Fruit fly (Drosophila melanogaster) whole organism, adult: ENCODE measurements around the gene CG9920.
A peak's percentile ranks its signal among the peaks of the same experiment; 100 is the strongest.

Experiments used
- CG11617 ChIP-seq: fragments of 200-800 bp; sonication (Bioruptor generic); optimal IDR thresholded peaks from 2 replicates; lab custom pipeline; 2017; ENCODE audit warnings: mild to moderate bottlenecking, missing biosample characterization, missing genetic modification reagents, missing genetic modification characterization
- CG14711 ChIP-seq: fragments of 200-800 bp; sonication (Bioruptor generic); optimal IDR thresholded peaks from 2 replicates; lab custom pipeline; 2018; ENCODE audit warnings: missing biosample characterization, mild to moderate bottlenecking, missing genetic modification characterization, moderate library complexity
- CG1620 ChIP-seq: fragments of 200-800 bp; sonication (Bioruptor generic); optimal IDR thresholded peaks from 2 replicates; lab custom pipeline; 2016; ENCODE audit warnings: missing biosample characterization, missing genetic modification characterization
- CG7045 ChIP-seq: fragments of 200-800 bp; sonication (Bioruptor generic); optimal IDR thresholded peaks from 2 replicates; lab custom pipeline; 2017; ENCODE audit warnings: missing biosample characterization, mild to moderate bottlenecking, missing genetic modification characterization
- Clk ChIP-seq: fragments of 200-800 bp; sonication (Bioruptor generic); optimal IDR thresholded peaks from 2 replicates; lab custom pipeline; 2017; ENCODE audit warnings: missing biosample characterization, missing genetic modification characterization
- Crg-1 ChIP-seq: fragments of 200-800 bp; sonication (Bioruptor generic); optimal IDR thresholded peaks from 2 replicates; lab custom pipeline; 2016; ENCODE audit warnings: missing biosample characterization, missing genetic modification characterization
- Mnt ChIP-seq: fragments of 200-800 bp; sonication (Bioruptor generic); optimal IDR thresholded peaks from 2 replicates; lab custom pipeline; 2016; ENCODE audit warnings: missing biosample characterization, mild to moderate bottlenecking, missing genetic modification characterization
- bab1 ChIP-seq: fragments of 200-800 bp; sonication (Bioruptor generic); optimal IDR thresholded peaks from 3 replicates; lab custom pipeline; 2019; ENCODE audit warnings: missing biosample characterization, mild to moderate bottlenecking, missing genetic modification characterization, moderate library complexity
- cic ChIP-seq: fragments of 200-800 bp; sonication (Bioruptor generic); optimal IDR thresholded peaks from 2 replicates; lab custom pipeline; 2017; ENCODE audit warnings: missing biosample characterization, mild to moderate bottlenecking, missing genetic modification characterization, moderate library complexity
- cnc ChIP-seq, 2 experiments: fragments of >200 bp; optimal IDR thresholded peaks; 2 replicates each; lab custom pipeline; 2017
- kay ChIP-seq: fragments of 200-800 bp; sonication (Bioruptor generic); peaks from one replicate; lab custom pipeline; 2016; ENCODE audit warnings: missing biosample characterization, missing genetic modification characterization, borderline replicate concordance
- tj ChIP-seq: fragments of 200-800 bp; sonication (Bioruptor generic); optimal IDR thresholded peaks from 3 replicates; lab custom pipeline; 2017; ENCODE audit warnings: missing biosample characterization, mild to moderate bottlenecking, missing genetic modification characterization, moderate library complexity

DNA sequence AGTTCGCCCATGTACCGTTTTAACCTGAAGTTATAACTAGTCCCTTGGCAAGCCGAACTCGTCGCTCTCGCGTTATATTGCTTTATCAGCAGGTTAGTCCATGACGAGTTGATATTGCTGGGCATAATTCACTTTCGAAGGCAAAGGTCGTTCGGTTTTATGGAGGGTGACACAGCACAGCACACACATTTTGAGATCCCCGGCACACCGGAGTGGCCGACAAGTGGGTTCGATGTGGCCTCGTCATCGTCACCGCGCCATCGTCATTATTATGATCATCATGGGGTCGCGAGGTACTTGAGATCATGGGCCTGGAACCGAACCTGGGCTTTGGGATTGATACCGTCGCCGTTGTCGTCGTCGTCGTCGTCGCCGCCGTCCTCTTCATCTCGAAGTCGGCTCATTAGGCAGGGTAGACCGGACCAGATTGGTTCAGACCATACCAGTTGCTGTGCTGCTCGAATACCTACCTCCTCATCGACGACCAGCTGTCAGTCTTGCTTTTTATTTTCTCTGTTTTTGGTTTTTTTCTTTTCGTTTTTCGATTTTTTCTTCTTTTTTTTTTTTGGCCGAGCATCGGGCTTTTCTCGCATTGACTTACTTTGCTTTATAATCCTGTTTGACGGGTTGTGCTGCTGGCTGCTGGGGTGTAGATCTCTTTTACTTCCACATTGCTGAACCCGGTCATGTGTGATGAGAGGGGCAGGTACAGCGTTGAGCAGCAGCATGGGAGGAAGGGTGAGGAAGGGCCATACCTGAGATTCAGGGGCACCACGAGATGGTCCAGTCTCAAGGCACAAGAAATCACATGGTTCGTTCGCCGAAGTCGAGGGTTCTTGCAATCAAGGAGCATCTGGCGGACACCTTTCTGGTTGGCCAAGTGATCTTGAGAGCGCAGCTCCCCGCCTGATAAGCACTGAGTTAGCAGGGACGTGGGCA is 36.6 kb downstream of the CG9920 start:
- TF ChIP-seq bab1 (GFP tag; lab: Kevin White, UChicago) (no peak), CG14711 (tag; lab: Kevin White, UChicago) (no peak), CG7045 (no peak), cnc (optimal IDR thresholded peaks at IDR 0.05; lab: Kevin White, UChicago) (peak in 1 of 2 experiments; percentile 42), cic (GFP tag; lab: Kevin White, UChicago) (no peak), kay (GFP tag; lab: Kevin White, UChicago) (no peak), CG11617 (GFP tag; lab: Kevin White, UChicago) (no peak), Crg-1 (GFP tag; lab: Kevin White, UChicago) (no peak), tj (GFP tag; lab: Kevin White, UChicago) (no peak), Clk (GFP tag; lab: Kevin White, UChicago) (no peak), CG1620 (GFP tag; lab: Kevin White, UChicago) (no peak), Mnt (GFP tag; lab: Kevin White, UChicago) (no peak)
